Worm (Caenorhabditis elegans) whole organism, early embryonic: ENCODE measurements around the gene ptp-4A2.

ENCODE experiments used
- B0310.2 ChIP-seq: sonication (generic microtip); optimal IDR thresholded peaks from 2 replicates; lab custom pipeline; 2016; ENCODE audit warnings: mild to moderate bottlenecking, missing genetic modification characterization, missing compliant biosample characterization
- F13C5.2 ChIP-seq: sonication (generic microtip); optimal IDR thresholded peaks from 2 replicates; lab custom pipeline; 2017; ENCODE audit warnings: mild to moderate bottlenecking, missing genetic modification characterization, inconsistent platforms, missing compliant biosample characterization
- aly-1 ChIP-seq: sonication (generic microtip); optimal IDR thresholded peaks from 2 replicates; lab custom pipeline; 2016; ENCODE audit warnings: missing genetic modification characterization, missing compliant biosample characterization
- ama-1 ChIP-seq: fragments of 150-350 bp; optimal IDR thresholded peaks from 2 replicates; lab custom pipeline; 2014
- ceh-13 ChIP-seq: fragments of 200-800 bp; sonication (Bioruptor generic); optimal IDR thresholded peaks from 2 replicates; lab custom pipeline; 2018; ENCODE audit warnings: mild to moderate bottlenecking, missing genetic modification characterization, missing compliant biosample characterization
- ceh-36 ChIP-seq: sonication (generic microtip); optimal IDR thresholded peaks from 2 replicates; lab custom pipeline; 2016; ENCODE audit warnings: missing genetic modification characterization, inconsistent platforms, missing compliant biosample characterization
- ets-7 ChIP-seq: sonication (generic microtip); optimal IDR thresholded peaks from 2 replicates; lab custom pipeline; 2016; ENCODE audit warnings: missing genotype, missing genetic modification characterization, missing compliant biosample characterization
- flt-1 ChIP-seq: fragments of 200-800 bp; sonication (Bioruptor generic); IDR thresholded peaks from 2 replicates; pipeline ENCODE4 v1.3.6; 2022; ENCODE audit warnings: missing genetic modification characterization, missing compliant biosample characterization
- hmbx-1 ChIP-seq: sonication (generic microtip); optimal IDR thresholded peaks from 2 replicates; lab custom pipeline; 2016; ENCODE audit warnings: mild to moderate bottlenecking, missing genetic modification characterization, missing compliant biosample characterization
- hmg-4 ChIP-seq: fragments of 200-800 bp; sonication (Bioruptor generic); optimal IDR thresholded peaks from 2 replicates; lab custom pipeline; 2018; ENCODE audit warnings: mild to moderate bottlenecking, missing genetic modification characterization, missing compliant biosample characterization
- hnd-1 ChIP-seq: sonication (generic microtip); optimal IDR thresholded peaks from 2 replicates; lab custom pipeline; 2016; ENCODE audit warnings: missing genetic modification characterization, missing compliant biosample characterization
- pes-1 ChIP-seq: fragments of 200-800 bp; sonication (Bioruptor generic); IDR thresholded peaks from 2 replicates; pipeline ENCODE4 v1.3.6; 2022; ENCODE audit warnings: missing genetic modification reagents, missing genetic modification characterization, missing compliant biosample characterization
- scrt-1 ChIP-seq: fragments of 200-800 bp; sonication (Bioruptor generic); IDR thresholded peaks from 2 replicates; pipeline ENCODE4 v1.3.6; 2022; ENCODE audit warnings: missing genetic modification characterization, missing compliant biosample characterization
- sea-1 ChIP-seq: fragments of 200-800 bp; sonication (Bioruptor generic); conservative IDR thresholded peaks from 2 replicates; pipeline ENCODE4 v1.3.6; 2022; ENCODE audit warnings: missing genetic modification characterization, missing compliant biosample characterization
- tbx-11 ChIP-seq: fragments of 200-800 bp; sonication (Bioruptor generic); IDR thresholded peaks from 2 replicates; pipeline ENCODE4 v1.3.6; 2022; ENCODE audit warnings: missing genetic modification characterization, missing compliant biosample characterization
- tbx-37 ChIP-seq: fragments of 200-800 bp; sonication (Bioruptor generic); conservative IDR thresholded peaks from 2 replicates; pipeline ENCODE4 v1.3.6; 2022; ENCODE audit warnings: missing genetic modification reagents, missing genetic modification characterization, missing compliant biosample characterization
- tra-4 ChIP-seq: sonication (generic microtip); optimal IDR thresholded peaks from 2 replicates; lab custom pipeline; 2017; ENCODE audit warnings: missing genetic modification characterization, missing compliant biosample characterization

ptp-4A2 gene

DNA sequence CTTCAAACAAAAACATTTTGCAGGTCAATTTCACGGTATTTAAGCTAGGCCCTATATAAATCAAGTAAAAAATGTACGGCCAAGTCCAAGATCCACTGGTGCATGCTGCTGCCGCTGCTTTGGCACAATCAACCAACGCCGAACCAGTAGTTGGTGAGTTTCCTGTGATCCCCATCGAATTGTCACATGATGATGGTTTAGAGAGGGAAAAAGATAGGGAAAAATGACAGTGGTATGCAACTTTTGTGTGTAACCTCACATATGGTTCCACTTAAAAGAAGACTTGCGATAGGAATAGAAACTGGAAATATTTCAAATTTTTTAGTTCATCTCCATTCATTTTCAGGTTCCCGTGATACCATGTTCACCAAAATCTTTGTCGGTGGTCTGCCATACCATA lies 38.5 kb downstream of the ptp-4A2 start, which contains the start of gene sup-12:
TSS of gene sup-12 (plus strand) at position 17 of the 400 bp plus-strand sequence.
- TF ChIP-seq ama-1 (lab: Kevin White, UChicago), result no peak
- TF ChIP-seq scrt-1 (GFP tag; lab: Robert Waterston, UW), result no peak
- TF ChIP-seq ets-7 (tag; lab: Kevin White, UChicago), result no peak
- no peak for TF ChIP-seq hmbx-1 (tag; lab: Kevin White, UChicago)
- TF ChIP-seq tbx-11 (GFP tag; lab: Robert Waterston, UW), result no peak
- no peak for TF ChIP-seq flt-1 (GFP tag; lab: Robert Waterston, UW)
- no peak for TF ChIP-seq sea-1
- TF ChIP-seq pes-1 (GFP tag; lab: Robert Waterston, UW), result no peak
- TF ChIP-seq ceh-13 (GFP tag; lab: Kevin White, UChicago), result no peak
- no peak for TF ChIP-seq ceh-36 (tag; lab: Kevin White, UChicago)
- no peak for TF ChIP-seq hnd-1 (tag; lab: Kevin White, UChicago)
- no peak for TF ChIP-seq aly-1 (tag; lab: Kevin White, UChicago)
- no peak for TF ChIP-seq tra-4 (tag; lab: Kevin White, UChicago)
- TF ChIP-seq F13C5.2 (tag; lab: Kevin White, UChicago), result no peak
- TF ChIP-seq tbx-37, result no peak
- no peak for TF ChIP-seq hmg-4 (GFP tag; lab: Kevin White, UChicago)
- TF ChIP-seq B0310.2 (tag; lab: Kevin White, UChicago), result no peak

DNA sequence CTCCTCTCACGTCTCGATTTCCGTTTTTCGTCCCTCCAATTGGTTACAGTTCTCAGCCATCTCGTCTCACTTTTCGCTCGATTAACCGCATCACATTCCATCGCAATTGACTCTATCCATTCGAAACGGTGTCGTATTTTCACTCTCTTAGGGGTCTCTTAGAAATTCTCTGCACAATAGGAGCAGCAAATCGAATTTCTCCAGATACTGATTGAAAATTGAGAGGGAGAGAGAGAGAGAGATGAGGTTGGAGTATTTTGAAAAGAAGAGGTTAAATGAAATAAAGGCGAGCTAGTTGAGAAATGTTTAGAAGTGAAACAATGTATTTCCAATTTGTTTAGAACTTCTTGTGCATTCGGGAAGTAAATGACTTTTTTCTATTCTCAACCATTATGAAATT lies 41.7 kb downstream of the ptp-4A2 start:
- TF ChIP-seq tbx-11 (GFP tag; lab: Robert Waterston, UW) (no peak), tra-4 (tag; lab: Kevin White, UChicago) (no peak)

- TF ChIP-seq hnd-1 (tag; lab: Kevin White, UChicago) (no peak), flt-1 (GFP tag; lab: Robert Waterston, UW) (no peak), ceh-13 (GFP tag; lab: Kevin White, UChicago) (no peak), pes-1 (GFP tag; lab: Robert Waterston, UW) (no peak; the same call in 1 of the 2 replicates)
These were observed 42.4 kb downstream of the ptp-4A2 start for ce11 chrX:3900715-3901114.

DNA sequence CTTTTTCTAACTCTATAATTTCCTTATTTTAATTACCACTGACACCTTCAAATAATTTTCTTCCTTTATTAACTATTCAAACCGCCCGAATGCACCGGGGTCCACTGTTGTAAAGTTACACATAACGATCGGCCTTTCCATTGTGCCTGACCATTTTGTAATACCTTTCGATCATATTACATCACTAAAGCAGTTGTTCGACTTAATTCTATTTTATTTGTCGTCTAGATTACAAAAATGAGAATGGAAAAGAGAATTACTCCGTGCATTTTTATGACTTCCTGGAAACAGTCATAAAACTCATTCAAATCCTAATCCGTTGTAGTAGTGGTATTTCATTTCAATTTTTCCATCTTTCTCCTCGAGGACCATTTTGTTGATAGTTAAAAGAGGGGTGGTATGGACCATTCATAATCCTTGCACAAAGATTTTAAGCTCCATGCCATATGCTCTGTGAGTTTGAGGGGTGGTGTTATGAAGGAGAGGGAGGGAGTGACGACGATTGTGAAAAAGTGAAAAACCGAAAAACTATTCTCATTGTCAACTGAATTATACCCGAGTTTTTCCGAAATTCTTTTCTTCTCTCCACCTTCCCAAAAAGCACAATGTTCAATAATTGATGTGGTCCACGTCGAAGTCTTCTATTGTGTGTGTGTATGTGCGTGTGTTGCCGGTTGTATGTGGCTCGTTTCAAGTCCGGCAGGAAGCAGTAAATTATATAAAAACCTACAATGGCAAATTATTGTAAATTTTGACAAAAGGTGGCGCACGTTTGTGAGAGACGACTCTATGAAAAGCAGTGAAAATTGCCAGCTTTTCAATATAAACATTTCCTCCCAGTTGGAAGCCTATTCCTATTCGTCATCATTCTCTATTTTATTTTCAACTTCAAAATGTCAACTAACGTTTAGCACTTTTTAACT lies 44.6 kb downstream of the ptp-4A2 start:
- TF ChIP-seq ets-7 (tag; lab: Kevin White, UChicago) (no peak), hmbx-1 (tag; lab: Kevin White, UChicago) (no peak), ceh-36 (tag; lab: Kevin White, UChicago) (no peak), tbx-11 (GFP tag; lab: Robert Waterston, UW) (no peak), tbx-37 (no peak), F13C5.2 (tag; lab: Kevin White, UChicago) (no peak), hmg-4 (GFP tag; lab: Kevin White, UChicago) (no peak), flt-1 (GFP tag; lab: Robert Waterston, UW) (no peak), sea-1 (no peak), B0310.2 (tag; lab: Kevin White, UChicago) (no peak)

ce11 chrX:3895577-3895976 lies 47.5 kb downstream of the ptp-4A2 start, which contains the start of gene F47F2.3:
F47F2.3 (minus strand) TSS chrX:3895677.
- TF ChIP-seq tbx-37 (no peak), tbx-11 (GFP tag; lab: Robert Waterston, UW) (no peak), ceh-13 (GFP tag; lab: Kevin White, UChicago) (no peak), F13C5.2 (tag; lab: Kevin White, UChicago) (no peak), aly-1 (tag; lab: Kevin White, UChicago) (no peak), ama-1 (lab: Kevin White, UChicago) (no peak), pes-1 (GFP tag; lab: Robert Waterston, UW) (no peak), scrt-1 (GFP tag; lab: Robert Waterston, UW) (no peak)
